Worm (Caenorhabditis elegans) whole organism, early embryonic: ENCODE results near the gene akt-2.
A peak's percentile ranks its signal among the peaks of the same experiment; 100 is the strongest.

Source experiments
- B0310.2 ChIP-seq: sonication (generic microtip); optimal IDR thresholded peaks from 2 replicates; lab custom pipeline; 2016; ENCODE audit warnings: mild to moderate bottlenecking, missing genetic modification characterization, missing compliant biosample characterization
- F13C5.2 ChIP-seq: sonication (generic microtip); optimal IDR thresholded peaks from 2 replicates; lab custom pipeline; 2017; ENCODE audit warnings: mild to moderate bottlenecking, missing genetic modification characterization, inconsistent platforms, missing compliant biosample characterization
- aly-1 ChIP-seq: sonication (generic microtip); optimal IDR thresholded peaks from 2 replicates; lab custom pipeline; 2016; ENCODE audit warnings: missing genetic modification characterization, missing compliant biosample characterization
- ama-1 ChIP-seq: fragments of 150-350 bp; optimal IDR thresholded peaks from 2 replicates; lab custom pipeline; 2014
- ceh-13 ChIP-seq: fragments of 200-800 bp; sonication (Bioruptor generic); optimal IDR thresholded peaks from 2 replicates; lab custom pipeline; 2018; ENCODE audit warnings: mild to moderate bottlenecking, missing genetic modification characterization, missing compliant biosample characterization
- ceh-36 ChIP-seq: sonication (generic microtip); optimal IDR thresholded peaks from 2 replicates; lab custom pipeline; 2016; ENCODE audit warnings: missing genetic modification characterization, inconsistent platforms, missing compliant biosample characterization
- ets-7 ChIP-seq: sonication (generic microtip); optimal IDR thresholded peaks from 2 replicates; lab custom pipeline; 2016; ENCODE audit warnings: missing genotype, missing genetic modification characterization, missing compliant biosample characterization
- flt-1 ChIP-seq: fragments of 200-800 bp; sonication (Bioruptor generic); IDR thresholded peaks from 2 replicates; pipeline ENCODE4 v1.3.6; 2022; ENCODE audit warnings: missing genetic modification characterization, missing compliant biosample characterization
- hmbx-1 ChIP-seq: sonication (generic microtip); optimal IDR thresholded peaks from 2 replicates; lab custom pipeline; 2016; ENCODE audit warnings: mild to moderate bottlenecking, missing genetic modification characterization, missing compliant biosample characterization
- hmg-4 ChIP-seq: fragments of 200-800 bp; sonication (Bioruptor generic); optimal IDR thresholded peaks from 2 replicates; lab custom pipeline; 2018; ENCODE audit warnings: mild to moderate bottlenecking, missing genetic modification characterization, missing compliant biosample characterization
- hnd-1 ChIP-seq: sonication (generic microtip); optimal IDR thresholded peaks from 2 replicates; lab custom pipeline; 2016; ENCODE audit warnings: missing genetic modification characterization, missing compliant biosample characterization
- pes-1 ChIP-seq: fragments of 200-800 bp; sonication (Bioruptor generic); IDR thresholded peaks from 2 replicates; pipeline ENCODE4 v1.3.6; 2022; ENCODE audit warnings: missing genetic modification reagents, missing genetic modification characterization, missing compliant biosample characterization
- scrt-1 ChIP-seq: fragments of 200-800 bp; sonication (Bioruptor generic); IDR thresholded peaks from 2 replicates; pipeline ENCODE4 v1.3.6; 2022; ENCODE audit warnings: missing genetic modification characterization, missing compliant biosample characterization
- sea-1 ChIP-seq: fragments of 200-800 bp; sonication (Bioruptor generic); conservative IDR thresholded peaks from 2 replicates; pipeline ENCODE4 v1.3.6; 2022; ENCODE audit warnings: missing genetic modification characterization, missing compliant biosample characterization
- tbx-11 ChIP-seq: fragments of 200-800 bp; sonication (Bioruptor generic); IDR thresholded peaks from 2 replicates; pipeline ENCODE4 v1.3.6; 2022; ENCODE audit warnings: missing genetic modification characterization, missing compliant biosample characterization
- tbx-37 ChIP-seq: fragments of 200-800 bp; sonication (Bioruptor generic); conservative IDR thresholded peaks from 2 replicates; pipeline ENCODE4 v1.3.6; 2022; ENCODE audit warnings: missing genetic modification reagents, missing genetic modification characterization, missing compliant biosample characterization
- tra-4 ChIP-seq: sonication (generic microtip); optimal IDR thresholded peaks from 2 replicates; lab custom pipeline; 2017; ENCODE audit warnings: missing genetic modification characterization, missing compliant biosample characterization

The akt-2 gene

DNA sequence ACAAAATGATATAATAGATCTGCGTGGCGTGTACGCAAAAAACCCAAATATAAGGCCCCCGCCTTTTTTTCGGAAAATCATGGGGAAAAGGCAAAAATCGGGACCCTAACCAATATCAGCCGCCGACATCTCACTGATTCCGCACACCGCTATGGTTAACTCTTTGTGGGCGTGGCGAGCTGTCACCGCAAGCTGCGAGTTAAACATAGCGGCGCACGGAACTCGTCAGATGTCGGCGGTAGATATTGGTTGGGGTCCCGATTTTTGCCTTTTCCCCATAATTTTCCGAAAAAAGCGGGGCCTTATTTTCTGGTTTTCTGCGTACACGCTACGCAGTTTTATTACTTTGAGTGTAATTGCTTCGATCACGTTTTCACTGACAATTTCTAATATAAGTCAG lies 28.7 kb upstream of the akt-2 start:
- no peak for TF ChIP-seq flt-1 (GFP tag; lab: Robert Waterston, UW)
- TF ChIP-seq B0310.2 (tag; lab: Kevin White, UChicago), result no peak
- no peak for TF ChIP-seq aly-1 (tag; lab: Kevin White, UChicago)
- no peak for TF ChIP-seq scrt-1 (GFP tag; lab: Robert Waterston, UW)

DNA sequence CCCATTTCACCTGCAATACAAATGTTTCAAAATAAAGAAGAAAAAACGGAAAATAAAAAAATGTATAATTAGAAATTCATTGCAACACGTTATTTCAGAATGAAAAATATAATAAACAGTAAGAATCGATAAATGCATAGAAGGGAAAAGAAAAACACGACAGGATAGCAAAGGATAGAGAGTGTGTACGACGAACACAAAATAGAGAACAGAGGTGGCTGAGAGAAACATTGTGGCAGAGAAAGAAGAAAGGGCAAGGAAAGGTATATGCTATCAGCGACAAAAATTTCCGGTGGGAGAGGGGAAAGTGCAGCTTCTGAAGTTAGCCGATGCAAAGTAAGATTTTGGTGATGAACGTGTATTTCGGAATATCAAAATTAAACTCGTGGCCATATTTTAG lies 21.6 kb upstream of the akt-2 start, which contains the start of gene F28H6.6:
Gene F28H6.6, minus strand, starts transcription at position 10 of the 400 bp plus-strand sequence.
- TF ChIP-seq tbx-11 (GFP tag; lab: Robert Waterston, UW) (no peak), ceh-36 (tag; lab: Kevin White, UChicago) (no peak), sea-1 (no peak), hmbx-1 (tag; lab: Kevin White, UChicago) (no peak), B0310.2 (tag; lab: Kevin White, UChicago) (no peak), ceh-13 (GFP tag; lab: Kevin White, UChicago) (no peak), ama-1 (lab: Kevin White, UChicago) (no peak), scrt-1 (GFP tag; lab: Robert Waterston, UW) (no peak), hnd-1 (tag; lab: Kevin White, UChicago) (no peak), aly-1 (tag; lab: Kevin White, UChicago) (no peak), hmg-4 (GFP tag; lab: Kevin White, UChicago) (no peak), flt-1 (GFP tag; lab: Robert Waterston, UW) (no peak), pes-1 (GFP tag; lab: Robert Waterston, UW) (no peak), tbx-37 (no peak), tra-4 (tag; lab: Kevin White, UChicago) (no peak), ets-7 (no peak), F13C5.2 (tag; lab: Kevin White, UChicago) (no peak)

ce11 chrX:14127291-14127922 lies 20.1 kb upstream of the akt-2 start, which contains the start of gene F28H6.4:
Gene F28H6.4 (plus strand): TSS chrX:14127872.
- TF ChIP-seq B0310.2 (tag; lab: Kevin White, UChicago) (no peak), hmbx-1 (tag; lab: Kevin White, UChicago) (no peak), F13C5.2 (tag; lab: Kevin White, UChicago) (peak; percentile 30), hmg-4 (GFP tag; lab: Kevin White, UChicago) (peak; percentile 62), scrt-1 (GFP tag; lab: Robert Waterston, UW) (no peak), aly-1 (tag; lab: Kevin White, UChicago) (no peak)

- TF ChIP-seq ceh-36 (tag; lab: Kevin White, UChicago) (no peak), sea-1 (no peak), hnd-1 (tag; lab: Kevin White, UChicago) (no peak), B0310.2 (tag; lab: Kevin White, UChicago) (no peak), flt-1 (GFP tag; lab: Robert Waterston, UW) (no peak), scrt-1 (GFP tag; lab: Robert Waterston, UW) (no peak), tbx-37 (no peak), hmg-4 (GFP tag; lab: Kevin White, UChicago) (no peak), pes-1 (GFP tag; lab: Robert Waterston, UW) (no peak), hmbx-1 (tag; lab: Kevin White, UChicago) (no peak), tra-4 (tag; lab: Kevin White, UChicago) (no peak), ceh-13 (GFP tag; lab: Kevin White, UChicago) (no peak), ets-7 (no peak)
Observed at ce11 chrX:14131476-14131875, 16.0 kb upstream of the akt-2 start.

DNA sequence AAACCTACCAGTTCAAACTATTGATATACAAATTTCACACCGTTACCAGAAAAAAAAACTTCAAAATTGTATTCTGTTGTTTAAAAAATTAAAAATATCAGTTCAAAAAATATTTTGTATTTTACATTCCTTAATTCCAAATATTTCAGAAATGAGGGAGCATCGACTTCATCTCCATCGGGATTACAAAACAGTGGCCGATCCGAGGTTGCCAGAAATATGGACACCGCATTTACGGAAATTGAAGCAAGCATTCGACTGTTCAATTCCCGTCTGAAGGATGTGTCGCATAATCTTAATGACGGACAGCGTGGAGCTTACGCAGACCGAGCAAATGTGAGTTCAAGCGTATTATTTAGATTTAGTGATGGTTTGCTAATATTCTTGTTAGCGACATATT lies 14.8 kb upstream of the akt-2 start:
- no peak for TF ChIP-seq tbx-37
- TF ChIP-seq tbx-11 (GFP tag; lab: Robert Waterston, UW), result no peak
- no peak for TF ChIP-seq scrt-1 (GFP tag; lab: Robert Waterston, UW)
- no peak for TF ChIP-seq ceh-36 (tag; lab: Kevin White, UChicago)
- TF ChIP-seq sea-1, result no peak
- no peak for TF ChIP-seq F13C5.2 (tag; lab: Kevin White, UChicago)
- TF ChIP-seq pes-1 (GFP tag; lab: Robert Waterston, UW), result no peak

ce11 chrX:14134244-14134643 lies 13.3 kb upstream of the akt-2 start, which contains the start of gene F28H6.8:
Gene F28H6.8 (minus strand): TSS chrX:14134344.
- TF ChIP-seq flt-1 (GFP tag; lab: Robert Waterston, UW), result no peak
- TF ChIP-seq tbx-11 (GFP tag; lab: Robert Waterston, UW), result no peak
- no peak for TF ChIP-seq ets-7
- no peak for TF ChIP-seq scrt-1 (GFP tag; lab: Robert Waterston, UW)
- TF ChIP-seq hmbx-1 (tag; lab: Kevin White, UChicago), result no peak
- TF ChIP-seq ceh-36 (tag; lab: Kevin White, UChicago), result no peak
- no peak for TF ChIP-seq ceh-13 (GFP tag; lab: Kevin White, UChicago)
- no peak for TF ChIP-seq pes-1 (GFP tag; lab: Robert Waterston, UW)
- no peak for TF ChIP-seq hnd-1 (tag; lab: Kevin White, UChicago)
- no peak for TF ChIP-seq ama-1 (lab: Kevin White, UChicago)
- no peak for TF ChIP-seq aly-1 (tag; lab: Kevin White, UChicago)
- no peak for TF ChIP-seq sea-1
- TF ChIP-seq F13C5.2 (tag; lab: Kevin White, UChicago), result no peak
- no peak for TF ChIP-seq hmg-4 (GFP tag; lab: Kevin White, UChicago)
- no peak for TF ChIP-seq tbx-37
- TF ChIP-seq B0310.2 (tag; lab: Kevin White, UChicago), result no peak
- TF ChIP-seq tra-4 (tag; lab: Kevin White, UChicago), result no peak

DNA sequence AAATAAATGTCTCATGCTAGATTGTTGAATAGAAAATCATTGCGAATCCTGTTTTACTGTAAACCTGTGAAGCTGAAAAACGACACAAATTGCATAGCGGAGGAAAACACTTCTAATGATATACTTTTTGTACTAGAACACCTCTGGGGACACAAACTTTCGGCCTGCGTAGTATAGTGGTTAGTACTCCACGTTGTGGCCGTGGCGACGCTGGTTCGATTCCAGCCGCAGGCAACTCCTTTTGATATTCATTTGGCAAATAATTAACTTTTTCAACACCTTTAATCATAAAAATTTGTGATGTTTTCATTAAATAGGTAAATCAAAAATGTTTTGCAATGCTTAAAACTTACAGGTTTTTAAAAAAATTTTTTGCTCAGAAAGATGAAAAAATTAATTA lies 12.6 kb upstream of the akt-2 start:
- TF ChIP-seq sea-1 (peak; percentile 73; the same call in 1 of the 2 replicates), hnd-1 (tag; lab: Kevin White, UChicago) (no peak), pes-1 (GFP tag; lab: Robert Waterston, UW) (peak; percentile 62), flt-1 (GFP tag; lab: Robert Waterston, UW) (peak; percentile 11; the same call in 1 of the 2 replicates)
